Worm (Caenorhabditis elegans) whole organism, L3 larva: ENCODE results near the gene rep-1.

ENCODE experiments used
- elt-2 ChIP-seq: sonication (generic microtip); optimal IDR thresholded peaks from 2 replicates; lab custom pipeline; 2016; ENCODE audit warnings: missing genetic modification reagents, mild to moderate bottlenecking, missing genetic modification characterization, missing compliant biosample characterization
- elt-3 ChIP-seq, 3 experiments: fragments of 150-350 bp in 1 of 3; sonication (generic microtip) in 2 of 3; optimal IDR thresholded peaks; 2 replicates in 2 of 3; 4 replicates in 1 of 3; lab custom pipeline; 2014 to 2017; ENCODE audit warnings: missing biosample characterization in 3 of 3, missing genetic modification characterization in 3 of 3
- mdl-1 ChIP-seq: fragments of 150-350 bp; optimal IDR thresholded peaks from 2 replicates; lab custom pipeline; 2014; ENCODE audit warnings: missing biosample characterization, missing genetic modification characterization
- nfya-1 ChIP-seq: sonication (generic microtip); optimal IDR thresholded peaks from 2 replicates; lab custom pipeline; 2017; ENCODE audit warnings: missing genetic modification characterization, mild to moderate bottlenecking, missing compliant biosample characterization, antibody characterized with exemption, moderate library complexity; ENCODE audit not compliant: insufficient read depth
- tbx-2 ChIP-seq: sonication (generic microtip); optimal IDR thresholded peaks from 2 replicates; lab custom pipeline; 2016; ENCODE audit warnings: mild to moderate bottlenecking, missing genetic modification characterization, missing compliant biosample characterization
- unc-39 ChIP-seq: sonication (generic microtip); optimal IDR thresholded peaks from 4 replicates; lab custom pipeline; 2017; ENCODE audit warnings: missing biosample characterization, missing genetic modification characterization
- unc-62 ChIP-seq: fragments of 150-350 bp; sonication (generic microtip); optimal IDR thresholded peaks from 4 replicates; lab custom pipeline; 2014; ENCODE audit warnings: missing biosample characterization, missing genetic modification reagents, missing genetic modification characterization

ce11 chrIII:1618915-1619314, 48.8 kb downstream of the rep-1 start, which contains the start of gene Y22D7AL.10:
- TF ChIP-seq tbx-2 (peak; percentile 96), elt-2 (peak; percentile 88), unc-62 (peak; percentile 83), nfya-1 (tag; lab: Kevin White, UChicago) (peak; percentile 100), unc-39 (tag; lab: Kevin White, UChicago) (no peak), mdl-1 (tag; lab: Kevin White, UChicago) (peak; percentile 54), elt-3 (tag; optimal IDR thresholded peaks at IDR 0.05; lab: Kevin White, UChicago) (peak in 2 of 3 experiments; percentile 4 to 47)
